Fruit fly (Drosophila melanogaster) whole organism, adult: Measurements from ENCODE around the gene hll.
A peak's percentile ranks its signal among the peaks of the same experiment; 100 is the strongest.

Experiments
- CG11617 ChIP-seq: fragments of 200-800 bp; sonication (Bioruptor generic); optimal IDR thresholded peaks from 2 replicates; lab custom pipeline; 2017; ENCODE audit warnings: mild to moderate bottlenecking, missing biosample characterization, missing genetic modification reagents, missing genetic modification characterization
- CG12768 ChIP-seq: fragments of 200-800 bp; sonication (Bioruptor generic); optimal IDR thresholded peaks from 2 replicates; lab custom pipeline; 2017; ENCODE audit warnings: missing biosample characterization, missing genetic modification characterization, mild to moderate bottlenecking, moderate library complexity, missing genetic modification reagents
- CG14711 ChIP-seq: fragments of 200-800 bp; sonication (Bioruptor generic); optimal IDR thresholded peaks from 2 replicates; lab custom pipeline; 2018; ENCODE audit warnings: missing biosample characterization, mild to moderate bottlenecking, missing genetic modification characterization, moderate library complexity
- CG1620 ChIP-seq: fragments of 200-800 bp; sonication (Bioruptor generic); optimal IDR thresholded peaks from 2 replicates; lab custom pipeline; 2016; ENCODE audit warnings: missing biosample characterization, missing genetic modification characterization
- CG33017 ChIP-seq: fragments of 200-800 bp; sonication (Bioruptor generic); optimal IDR thresholded peaks from 2 replicates; lab custom pipeline; 2018; ENCODE audit warnings: missing biosample characterization, mild to moderate bottlenecking, missing genetic modification characterization, moderate library complexity
- CG5204 ChIP-seq: fragments of 200-800 bp; sonication (Bioruptor generic); optimal IDR thresholded peaks from 2 replicates; lab custom pipeline; 2016; ENCODE audit warnings: missing biosample characterization, missing genetic modification characterization
- CG7045 ChIP-seq: fragments of 200-800 bp; sonication (Bioruptor generic); optimal IDR thresholded peaks from 2 replicates; lab custom pipeline; 2017; ENCODE audit warnings: missing biosample characterization, mild to moderate bottlenecking, missing genetic modification characterization
- CG7101 ChIP-seq: fragments of 200-800 bp; sonication (Bioruptor generic); optimal IDR thresholded peaks from 2 replicates; lab custom pipeline; 2018; ENCODE audit warnings: missing biosample characterization, mild to moderate bottlenecking, missing genetic modification characterization, moderate library complexity
- Clk ChIP-seq: fragments of 200-800 bp; sonication (Bioruptor generic); optimal IDR thresholded peaks from 2 replicates; lab custom pipeline; 2017; ENCODE audit warnings: missing biosample characterization, missing genetic modification characterization
- Crg-1 ChIP-seq: fragments of 200-800 bp; sonication (Bioruptor generic); optimal IDR thresholded peaks from 2 replicates; lab custom pipeline; 2016; ENCODE audit warnings: missing biosample characterization, missing genetic modification characterization
- Hr96 ChIP-seq: fragments of 200-800 bp; sonication (Bioruptor generic); optimal IDR thresholded peaks from 2 replicates; lab custom pipeline; 2016; ENCODE audit warnings: missing biosample characterization, missing genetic modification characterization
- Mnt ChIP-seq: fragments of 200-800 bp; sonication (Bioruptor generic); optimal IDR thresholded peaks from 2 replicates; lab custom pipeline; 2016; ENCODE audit warnings: missing biosample characterization, mild to moderate bottlenecking, missing genetic modification characterization
- bab1 ChIP-seq: fragments of 200-800 bp; sonication (Bioruptor generic); optimal IDR thresholded peaks from 3 replicates; lab custom pipeline; 2019; ENCODE audit warnings: missing biosample characterization, mild to moderate bottlenecking, missing genetic modification characterization, moderate library complexity
- cic ChIP-seq: fragments of 200-800 bp; sonication (Bioruptor generic); optimal IDR thresholded peaks from 2 replicates; lab custom pipeline; 2017; ENCODE audit warnings: missing biosample characterization, mild to moderate bottlenecking, missing genetic modification characterization, moderate library complexity
- cnc ChIP-seq, 2 experiments: fragments of >200 bp; optimal IDR thresholded peaks; 2 replicates each; lab custom pipeline; 2017
- kay ChIP-seq: fragments of 200-800 bp; sonication (Bioruptor generic); peaks from one replicate; lab custom pipeline; 2016; ENCODE audit warnings: missing biosample characterization, missing genetic modification characterization, borderline replicate concordance
- ovo ChIP-seq: fragments of 200-800 bp; sonication (Bioruptor generic); optimal IDR thresholded peaks from 2 replicates; lab custom pipeline; 2016; ENCODE audit warnings: missing biosample characterization, missing genetic modification characterization
- pad ChIP-seq: fragments of 200-800 bp; sonication (Bioruptor generic); optimal IDR thresholded peaks from 3 replicates; lab custom pipeline; 2017; ENCODE audit warnings: missing biosample characterization, missing genetic modification characterization, mild to moderate bottlenecking, moderate library complexity, missing genetic modification reagents
- tj ChIP-seq: fragments of 200-800 bp; sonication (Bioruptor generic); optimal IDR thresholded peaks from 3 replicates; lab custom pipeline; 2017; ENCODE audit warnings: missing biosample characterization, mild to moderate bottlenecking, missing genetic modification characterization, moderate library complexity
- toe ChIP-seq: fragments of 200-800 bp; sonication (Bioruptor generic); optimal IDR thresholded peaks from 2 replicates; lab custom pipeline; 2016; ENCODE audit warnings: missing biosample characterization, missing genetic modification characterization

hll gene

DNA sequence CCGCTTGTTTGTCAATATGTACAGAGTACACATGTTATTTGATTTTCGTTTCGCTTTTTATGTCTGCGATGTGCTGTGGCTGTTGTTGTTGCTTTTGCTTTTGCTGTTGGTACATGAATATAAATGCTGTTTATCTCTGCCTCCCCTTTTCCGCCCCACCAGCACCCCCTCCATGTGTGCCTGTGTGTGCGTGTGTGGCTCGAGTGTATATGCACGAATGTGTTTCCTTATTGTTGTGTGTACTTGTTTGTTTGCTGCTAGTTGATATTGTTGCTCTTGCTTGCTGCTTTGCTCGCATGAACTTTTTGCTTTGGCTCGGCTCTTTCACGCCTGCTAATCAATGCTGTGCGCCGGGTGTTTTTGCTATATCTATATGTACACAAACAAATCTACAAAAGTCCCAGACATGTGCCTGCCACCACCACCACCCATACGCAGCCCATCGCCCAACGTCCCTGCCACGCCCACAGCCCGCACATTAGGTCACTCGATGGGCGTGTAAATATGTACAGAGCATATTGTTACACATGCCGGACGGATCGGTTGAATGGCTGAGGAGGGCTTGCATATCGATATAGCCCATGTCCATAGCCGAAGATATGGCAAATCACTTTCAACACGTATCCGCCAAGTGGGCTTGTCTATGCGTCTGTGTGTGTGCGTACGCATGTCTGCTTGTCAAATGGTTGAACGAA lies 2.6 kb upstream of the hll start:
- TF ChIP-seq kay (GFP tag; lab: Kevin White, UChicago) = peak; percentile 98
- TF ChIP-seq Hr96 (GFP tag; lab: Kevin White, UChicago) = peak; percentile 94
- TF ChIP-seq tj (GFP tag; lab: Kevin White, UChicago) = peak; percentile 62
- TF ChIP-seq cic (GFP tag; lab: Kevin White, UChicago) = peak; percentile 96
- peak; percentile 89 for TF ChIP-seq pad (GFP tag; lab: Kevin White, UChicago)
- peak; percentile 95 for TF ChIP-seq CG12768
- peak; percentile 94 for TF ChIP-seq CG7101 (tag; lab: Kevin White, UChicago)
- peak; percentile 82 for TF ChIP-seq CG11617
- TF ChIP-seq toe (GFP tag; lab: Kevin White, UChicago) = peak; percentile 85
- peak; percentile 98 for TF ChIP-seq Crg-1 (GFP tag; lab: Kevin White, UChicago)
- TF ChIP-seq Clk = peak; percentile 91
- TF ChIP-seq Mnt (GFP tag; lab: Kevin White, UChicago) = peak; percentile 76
- no peak for TF ChIP-seq cnc (optimal IDR thresholded peaks at IDR 0.05; lab: Kevin White, UChicago)
- peak; percentile 97 for TF ChIP-seq CG7045 (GFP tag; lab: Kevin White, UChicago)
- TF ChIP-seq CG14711 (tag; lab: Kevin White, UChicago) = peak; percentile 86
- peak; percentile 90 for TF ChIP-seq CG1620 (GFP tag; lab: Kevin White, UChicago)
- peak; percentile 83 for TF ChIP-seq CG33017 (tag; lab: Kevin White, UChicago)
- TF ChIP-seq CG5204 (GFP tag; lab: Kevin White, UChicago) = peak; percentile 91
- peak; percentile 97 for TF ChIP-seq ovo
- no peak for TF ChIP-seq bab1

- TF ChIP-seq CG11617 (no peak), Mnt (GFP tag; lab: Kevin White, UChicago) (no peak), Crg-1 (GFP tag; lab: Kevin White, UChicago) (no peak)
These were observed 2.1 kb upstream of the hll start for dm6 chr2L:14024746-14025105.

DNA sequence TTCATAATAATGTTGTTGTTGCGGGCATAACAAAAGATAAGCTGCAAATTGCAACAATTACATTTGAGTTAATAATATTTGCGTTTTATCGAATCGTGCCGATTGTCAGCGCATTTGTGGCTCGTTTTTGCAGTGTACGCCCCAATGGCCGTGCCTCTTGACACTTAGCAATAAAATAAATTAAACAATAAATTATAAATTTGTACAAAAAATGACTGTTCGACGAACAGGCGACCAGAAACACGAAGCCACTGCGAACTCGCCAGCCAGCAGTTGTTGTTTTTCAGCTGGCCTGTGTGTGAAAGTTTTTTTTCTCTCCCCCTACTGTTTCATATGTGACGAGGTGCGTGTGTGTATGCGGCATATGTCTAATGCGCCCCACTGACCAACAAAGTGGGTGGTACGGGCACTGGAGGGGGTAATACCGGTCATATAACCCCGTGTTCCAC lies 1.3 kb upstream of the hll start:
- TF ChIP-seq CG7045 (GFP tag; lab: Kevin White, UChicago) (no peak), CG33017 (tag; lab: Kevin White, UChicago) (no peak), CG7101 (tag; lab: Kevin White, UChicago) (no peak), ovo (no peak), CG5204 (GFP tag; lab: Kevin White, UChicago) (no peak), cnc (optimal IDR thresholded peaks at IDR 0.05; lab: Kevin White, UChicago) (no peak), pad (GFP tag; lab: Kevin White, UChicago) (no peak), Mnt (GFP tag; lab: Kevin White, UChicago) (no peak), Crg-1 (GFP tag; lab: Kevin White, UChicago) (no peak), toe (GFP tag; lab: Kevin White, UChicago) (no peak), bab1 (no peak), Clk (no peak), Hr96 (GFP tag; lab: Kevin White, UChicago) (no peak), CG14711 (tag; lab: Kevin White, UChicago) (no peak)

DNA sequence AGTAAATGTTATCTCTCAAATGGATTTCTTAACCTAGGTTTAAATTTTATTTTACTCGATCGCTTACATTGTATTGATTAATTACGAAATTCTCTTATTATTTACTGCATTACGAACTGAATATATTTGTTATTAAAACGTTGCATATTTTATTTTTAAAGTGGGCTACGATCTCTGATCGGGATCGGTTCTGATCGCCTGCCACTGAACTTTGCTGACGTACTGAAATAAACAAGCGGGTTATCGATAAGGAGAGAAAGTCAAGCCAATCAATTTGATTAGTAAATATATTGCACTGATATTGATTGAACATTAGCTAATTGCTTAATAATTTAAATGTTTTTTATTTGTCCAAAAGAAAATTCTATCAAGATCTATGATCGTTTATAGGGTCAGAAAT lies 2.4 kb downstream of the hll start:
- peak; percentile 12 for TF ChIP-seq tj (GFP tag; lab: Kevin White, UChicago)
- TF ChIP-seq CG7101 (tag; lab: Kevin White, UChicago) = no peak

- no peak for TF ChIP-seq Hr96 (GFP tag; lab: Kevin White, UChicago)
These were observed 4.6 kb downstream of the hll start, which contains the start of gene CG18095 for dm6 chr2L:14031439-14031838. CG18095 (minus strand) TSS chr2L:14031539.

DNA sequence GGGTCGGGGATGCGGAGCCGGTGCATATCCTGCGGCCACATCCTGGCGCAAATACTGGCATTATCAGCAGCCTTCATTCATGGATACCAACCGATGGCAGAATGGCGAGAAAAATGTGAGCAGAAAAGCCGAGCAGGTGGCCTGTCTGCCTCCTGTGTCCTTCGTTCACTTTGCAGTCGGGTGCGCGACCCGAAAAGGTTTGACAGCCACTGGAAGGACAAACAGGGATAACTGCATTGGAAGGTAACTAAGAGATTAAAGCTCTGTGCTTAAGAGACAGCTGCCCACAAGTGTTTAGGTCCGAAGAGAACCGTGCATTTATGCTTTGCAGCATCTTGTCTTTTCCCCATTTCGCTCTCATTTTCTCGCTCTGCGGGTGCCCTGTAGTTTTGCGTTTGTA lies 11.9 kb downstream of the hll start:
- no peak for TF ChIP-seq CG12768
- TF ChIP-seq Clk = no peak
- no peak for TF ChIP-seq kay (GFP tag; lab: Kevin White, UChicago)

- no peak for TF ChIP-seq CG7101 (tag; lab: Kevin White, UChicago)
These were observed 13.2 kb downstream of the hll start, which contains the start of gene nAChRalpha5 for dm6 chr2L:14039936-14040483. nAChRalpha5 (plus strand) TSS chr2L:14040170.
